Fruit fly (Drosophila melanogaster) whole organism, embryonic: ENCODE results near the gene CG32066.

Source experiments
- ATbp ChIP-seq: fragments of 200-800 bp; sonication (Bioruptor generic); optimal IDR thresholded peaks from 2 replicates; lab custom pipeline; 2017; ENCODE audit warnings: missing biosample characterization, mild to moderate bottlenecking, missing genetic modification characterization, missing genetic modification reagents
- Awh ChIP-seq: fragments of 200-800 bp; sonication (Bioruptor generic); IDR thresholded peaks from 2 replicates; pipeline ENCODE4, ENCODE4 v1.3.6; 2022; ENCODE audit warnings: missing biosample characterization, missing genetic modification characterization
- Bdp1 ChIP-seq: fragments of 200-800 bp; sonication (Bioruptor generic); optimal IDR thresholded peaks from 3 replicates; lab custom pipeline; 2016; ENCODE audit warnings: missing biosample characterization, missing genetic modification characterization
- CG10209 ChIP-seq: fragments of 200-800 bp; sonication (Bioruptor generic); optimal IDR thresholded peaks from 3 replicates; lab custom pipeline; 2017; ENCODE audit warnings: missing biosample characterization, mild to moderate bottlenecking, missing genetic modification characterization, missing genetic modification reagents
- CG10431 ChIP-seq: fragments of 200-800 bp; sonication (Bioruptor generic); optimal IDR thresholded peaks from 3 replicates; lab custom pipeline; 2018; ENCODE audit warnings: missing biosample characterization, mild to moderate bottlenecking, missing genetic modification characterization
- CG12071 ChIP-seq: fragments of 200-800 bp; sonication (Bioruptor generic); optimal IDR thresholded peaks from 3 replicates; lab custom pipeline; 2018; ENCODE audit warnings: missing biosample characterization, mild to moderate bottlenecking, missing genetic modification characterization
- CG12391 ChIP-seq: fragments of 200-800 bp; sonication (Bioruptor generic); optimal IDR thresholded peaks from 3 replicates; lab custom pipeline; 2018; ENCODE audit warnings: missing biosample characterization, mild to moderate bottlenecking, missing genetic modification characterization, moderate library complexity
- CG13123 ChIP-seq: fragments of 200-800 bp; sonication (Bioruptor generic); optimal IDR thresholded peaks from 2 replicates; lab custom pipeline; 2016; ENCODE audit warnings: missing biosample characterization, missing genetic modification characterization
- CG13894 ChIP-seq: fragments of 200-800 bp; sonication (Bioruptor generic); optimal IDR thresholded peaks from 3 replicates; lab custom pipeline; 2018; ENCODE audit warnings: missing biosample characterization, mild to moderate bottlenecking, missing genetic modification characterization, moderate library complexity
- CG15073 ChIP-seq: fragments of 200-800 bp; sonication (Bioruptor generic); optimal IDR thresholded peaks from 2 replicates; lab custom pipeline; 2016; ENCODE audit warnings: missing biosample characterization, missing genetic modification characterization
- CG17385 ChIP-seq: fragments of 200-800 bp; sonication (Bioruptor generic); optimal IDR thresholded peaks from 3 replicates; lab custom pipeline; 2018; ENCODE audit warnings: missing biosample characterization, mild to moderate bottlenecking, missing genetic modification characterization
- CG18599 ChIP-seq: fragments of 200-800 bp; sonication (Bioruptor generic); optimal IDR thresholded peaks from 3 replicates; lab custom pipeline; 2017; ENCODE audit warnings: missing biosample characterization, missing genetic modification characterization, mild to moderate bottlenecking, moderate library complexity, missing genetic modification reagents
- CG2199 ChIP-seq: fragments of 200-800 bp; sonication (Bioruptor generic); IDR thresholded peaks from 3 replicates; pipeline ENCODE4 v1.3.6; 2022; ENCODE audit warnings: missing biosample characterization, missing genetic modification characterization
- CG2678 ChIP-seq: fragments of 200-800 bp; sonication (Bioruptor generic); optimal IDR thresholded peaks from 3 replicates; lab custom pipeline; 2019; ENCODE audit warnings: missing biosample characterization, mild to moderate bottlenecking, missing genetic modification characterization, moderate library complexity
- CG2889 ChIP-seq: fragments of 200-800 bp; sonication (Bioruptor generic); IDR thresholded peaks from 3 replicates; pipeline ENCODE4 v1.3.6; 2022; ENCODE audit warnings: missing biosample characterization, missing genetic modification characterization
- CG30020 ChIP-seq: fragments of 200-800 bp; optimal IDR thresholded peaks from 2 replicates; lab custom pipeline; 2019; ENCODE audit warnings: missing biosample characterization, mild to moderate bottlenecking, missing genetic modification characterization, moderate library complexity
- CG3065 ChIP-seq: fragments of 200-800 bp; sonication (Bioruptor generic); optimal IDR thresholded peaks from 2 replicates; lab custom pipeline; 2016; ENCODE audit warnings: missing biosample characterization, missing genetic modification characterization
- CG34224 ChIP-seq: fragments of 200-800 bp; sonication (Bioruptor generic); IDR thresholded peaks from 3 replicates; pipeline ENCODE4 v1.3.6; 2022; ENCODE audit warnings: missing biosample characterization, missing genetic modification characterization; ENCODE audit not compliant: partially characterized antibody
- CG3838 ChIP-seq: fragments of 200-800 bp; sonication (Bioruptor generic); optimal IDR thresholded peaks from 3 replicates; lab custom pipeline; 2016; ENCODE audit warnings: missing biosample characterization, missing genetic modification characterization
- HLH3B ChIP-seq: fragments of 200-800 bp; sonication (Bioruptor generic); IDR thresholded peaks from 2 replicates; pipeline ENCODE4 v1.3.6; 2022; ENCODE audit warnings: missing biosample characterization, missing genetic modification characterization
- HLHmδ ChIP-seq: fragments of 200-800 bp; sonication (Bioruptor generic); optimal IDR thresholded peaks from 2 replicates; lab custom pipeline; 2018; ENCODE audit warnings: missing biosample characterization, mild to moderate bottlenecking, missing genetic modification characterization, moderate library complexity
- Hr39 ChIP-seq: fragments of >200 bp; optimal IDR thresholded peaks from 2 replicates; lab custom pipeline; 2017
- Max ChIP-seq: fragments of 200-800 bp; sonication (Bioruptor generic); optimal IDR thresholded peaks from 2 replicates; lab custom pipeline; 2016; ENCODE audit warnings: missing biosample characterization, mild to moderate bottlenecking, missing genetic modification characterization
- Med ChIP-seq: fragments of 200-800 bp; sonication (Bioruptor generic); peaks from one replicate; lab custom pipeline; 2016; ENCODE audit warnings: missing biosample characterization, missing genetic modification characterization, mild to moderate bottlenecking, inconsistent platforms, moderate library complexity
- Rfx ChIP-seq: fragments of 200-800 bp; sonication (Bioruptor generic); IDR thresholded peaks from 2 replicates; pipeline ENCODE4 v1.3.6; 2022; ENCODE audit warnings: missing biosample characterization, missing genetic modification characterization
- Sox100B ChIP-seq: fragments of 200-800 bp; sonication (Bioruptor generic); optimal IDR thresholded peaks from 3 replicates; lab custom pipeline; 2018; ENCODE audit warnings: missing biosample characterization, mild to moderate bottlenecking, missing genetic modification characterization
- Ssrp ChIP-seq: fragments of 200-800 bp; sonication (Bioruptor generic); optimal IDR thresholded peaks from 2 replicates; lab custom pipeline; 2018; ENCODE audit warnings: missing biosample characterization, mild to moderate bottlenecking, missing genetic modification characterization, moderate library complexity
- amos ChIP-seq: fragments of 200-800 bp; sonication (Bioruptor generic); IDR thresholded peaks from 2 replicates; pipeline ENCODE4 v1.3.6; 2022; ENCODE audit warnings: missing biosample characterization, missing genetic modification characterization; ENCODE audit not compliant: partially characterized antibody
- bsh ChIP-seq, 2 experiments: fragments of 200-800 bp; sonication (Bioruptor generic); optimal IDR thresholded peaks; 2 replicates each; lab custom pipeline; 2017 to 2018; ENCODE audit warnings: mild to moderate bottlenecking in 2 of 2, missing biosample characterization in 2 of 2, missing genetic modification characterization in 2 of 2, moderate library complexity in 1 of 2
- crp ChIP-seq, 2 experiments: fragments of 200-800 bp; sonication (Bioruptor generic); optimal IDR thresholded peaks; 2 replicates in 1 of 2; 3 replicates in 1 of 2; lab custom pipeline; 2017; ENCODE audit warnings: missing biosample characterization in 2 of 2, missing genetic modification characterization in 2 of 2, mild to moderate bottlenecking in 1 of 2, moderate library complexity in 1 of 2
- da ChIP-seq: fragments of 200-800 bp; sonication (Bioruptor generic); optimal IDR thresholded peaks from 2 replicates; lab custom pipeline; 2016; ENCODE audit warnings: missing biosample characterization, missing genetic modification characterization
- dati ChIP-seq: fragments of 200-800 bp; sonication (Bioruptor generic); IDR thresholded peaks from 2 replicates; pipeline ENCODE4 v1.3.6; 2022; ENCODE audit warnings: missing biosample characterization, missing genetic modification characterization
- exex ChIP-seq: fragments of 200-800 bp; sonication (Bioruptor generic); optimal IDR thresholded peaks from 4 replicates; lab custom pipeline; 2018; ENCODE audit warnings: missing biosample characterization, mild to moderate bottlenecking, missing genetic modification characterization, moderate library complexity
- eyg ChIP-seq: fragments of 200-800 bp; sonication (Bioruptor generic); optimal IDR thresholded peaks from 3 replicates; lab custom pipeline; 2016; ENCODE audit warnings: missing biosample characterization, missing genetic modification characterization
- ham ChIP-seq: fragments of 200-800 bp; sonication (Bioruptor generic); IDR thresholded peaks from 2 replicates; pipeline ENCODE4 v1.3.6; 2022; ENCODE audit warnings: missing biosample characterization, missing genetic modification characterization
- kay ChIP-seq: fragments of 200-800 bp; sonication (Bioruptor generic); optimal IDR thresholded peaks from 2 replicates; lab custom pipeline; 2016; ENCODE audit warnings: missing biosample characterization, missing genetic modification characterization
- knrl ChIP-seq: fragments of 200-800 bp; sonication (Bioruptor generic); IDR thresholded peaks from 3 replicates; pipeline ENCODE4 v1.3.6; 2022; ENCODE audit warnings: missing biosample characterization, missing genetic modification characterization; ENCODE audit not compliant: partially characterized antibody
- mld ChIP-seq: fragments of 200-800 bp; sonication (Bioruptor generic); IDR thresholded peaks from 3 replicates; pipeline ENCODE4 v1.3.6; 2022; ENCODE audit warnings: missing biosample characterization, missing genetic modification characterization; ENCODE audit not compliant: partially characterized antibody
- nom ChIP-seq: fragments of 200-800 bp; sonication (Bioruptor generic); optimal IDR thresholded peaks from 2 replicates; lab custom pipeline; 2017; ENCODE audit warnings: missing biosample characterization, missing genetic modification characterization, mild to moderate bottlenecking, moderate library complexity, missing genetic modification reagents
- odd ChIP-seq: fragments of 200-800 bp; sonication (Bioruptor generic); optimal IDR thresholded peaks from 2 replicates; lab custom pipeline; 2017; ENCODE audit warnings: missing biosample characterization, mild to moderate bottlenecking, missing genetic modification characterization
- pb ChIP-seq: fragments of 200-800 bp; sonication (Bioruptor generic); optimal IDR thresholded peaks from 3 replicates; lab custom pipeline; 2016; ENCODE audit warnings: missing biosample characterization, missing genetic modification characterization
- pita ChIP-seq: fragments of 200-800 bp; sonication (Bioruptor generic); optimal IDR thresholded peaks from 2 replicates; lab custom pipeline; 2017; ENCODE audit warnings: missing biosample characterization, mild to moderate bottlenecking, missing genetic modification characterization
- pzg ChIP-seq: fragments of 200-800 bp; sonication (Bioruptor generic); optimal IDR thresholded peaks from 3 replicates; lab custom pipeline; 2018; ENCODE audit warnings: missing biosample characterization, mild to moderate bottlenecking, missing genetic modification characterization, moderate library complexity
- sc ChIP-seq, 3 experiments: fragments of >200 bp in 2 of 3; fragments of 200-800 bp in 1 of 3; sonication (Bioruptor generic) in 1 of 3; optimal IDR thresholded peaks; 2 replicates in 2 of 3; 3 replicates in 1 of 3; lab custom pipeline; 2017; ENCODE audit warnings: mild to moderate bottlenecking in 1 of 3, missing biosample characterization in 1 of 3, missing genetic modification characterization in 1 of 3, missing genetic modification reagents in 1 of 3
- sd ChIP-seq: fragments of 200-800 bp; sonication (Bioruptor generic); optimal IDR thresholded peaks from 3 replicates; lab custom pipeline; 2018; ENCODE audit warnings: missing biosample characterization, mild to moderate bottlenecking, missing genetic modification characterization, moderate library complexity
- sim ChIP-seq: fragments of 200-800 bp; sonication (Bioruptor generic); IDR thresholded peaks from 2 replicates; pipeline ENCODE4 v1.3.6; 2022; ENCODE audit warnings: missing biosample characterization, missing genetic modification characterization
- sqz ChIP-seq: fragments of 200-800 bp; sonication (Bioruptor generic); optimal IDR thresholded peaks from 3 replicates; lab custom pipeline; 2018; ENCODE audit warnings: missing biosample characterization, mild to moderate bottlenecking, missing genetic modification characterization
- tgo ChIP-seq: fragments of 200-800 bp; sonication (Bioruptor generic); IDR thresholded peaks from 3 replicates; pipeline ENCODE4 v1.3.6; 2022; ENCODE audit warnings: missing biosample characterization, missing genetic modification characterization
- vnd ChIP-seq: fragments of 200-800 bp; sonication (Bioruptor generic); IDR thresholded peaks from 3 replicates; pipeline ENCODE4 v1.3.6; 2022; ENCODE audit warnings: missing biosample characterization, missing genetic modification characterization; ENCODE audit not compliant: partially characterized antibody

Gene CG32066

dm6 chr3L:10675635-10676393 is 15.0 kb upstream of the CG32066 start (continued):
- TF ChIP-seq bsh (GFP tag; optimal IDR thresholded peaks at IDR 0.05; lab: Kevin White, UChicago) (peak in 1 of 2 experiments; percentile 52), pb (GFP tag; lab: Kevin White, UChicago) (no peak), knrl (GFP tag; lab: Robert Waterston, UW) (no peak), CG10209 (GFP tag; lab: Kevin White, UChicago) (no peak), mld (GFP tag; lab: Robert Waterston, UW) (no peak), CG13123 (GFP tag; lab: Kevin White, UChicago) (no peak), amos (no peak), Rfx (GFP tag; lab: Robert Waterston, UW) (no peak), exex (tag; lab: Kevin White, UChicago) (peak; percentile 13), CG15073 (no peak), CG34224 (GFP tag; lab: Robert Waterston, UW) (0 out of 3 replicates have a peak, but pooled peaks have one; percentile 13), tgo (GFP tag; lab: Robert Waterston, UW) (no peak), odd (GFP tag; lab: Kevin White, UChicago) (no peak), dati (GFP tag; lab: Robert Waterston, UW) (no peak), CG2678 (no peak), CG2889 (GFP tag; lab: Robert Waterston, UW) (no peak), Ssrp (no peak), CG3065 (GFP tag; lab: Kevin White, UChicago) (no peak), Sox100B (no peak), sc (optimal IDR thresholded peaks at IDR 0.05; lab: Kevin White, UChicago) (no peak), sc (GFP tag; optimal IDR thresholded peaks at IDR 0.05; lab: Kevin White, UChicago) (no peak), CG30020 (tag; lab: Kevin White, UChicago) (no peak), Max (GFP tag; lab: Kevin White, UChicago) (no peak), CG12391 (tag; lab: Kevin White, UChicago) (no peak), crp (GFP tag; optimal IDR thresholded peaks at IDR 0.05; lab: Kevin White, UChicago) (no peak), eyg (GFP tag; lab: Kevin White, UChicago) (no peak), CG18599 (GFP tag; lab: Kevin White, UChicago) (peak; percentile 9), Bdp1 (GFP tag; lab: Kevin White, UChicago) (no peak), kay (no peak), ATbp (no peak), Hr39 (lab: Kevin White, UChicago) (no peak), sd (tag; lab: Kevin White, UChicago) (peak; percentile 12), sqz (peak; percentile 96), Med (GFP tag; lab: Kevin White, UChicago) (peak; percentile 27), CG2199 (GFP tag; lab: Robert Waterston, UW) (0 out of 3 replicates have a peak, but pooled peaks have one; percentile 61), ham (GFP tag; lab: Robert Waterston, UW) (no peak)
- TF ChIP-seq, all 482 proteins: peak for 18

dm6 chr3L:10674940-10675339 is 14.1 kb upstream of the CG32066 start:
- TF ChIP-seq pzg = no peak
- no peak for TF ChIP-seq CG12071 (GFP tag; lab: Kevin White, UChicago)
- no peak for TF ChIP-seq CG10431 (GFP tag; lab: Kevin White, UChicago)
- TF ChIP-seq da (GFP tag; lab: Kevin White, UChicago) = peak; percentile 3
- no peak for TF ChIP-seq Awh (GFP tag; lab: Robert Waterston, UW)
- no peak for TF ChIP-seq HLH3B
- no peak for TF ChIP-seq pita (GFP tag; lab: Kevin White, UChicago)
- TF ChIP-seq HLHmδ = no peak
- no peak for TF ChIP-seq CG13894 (tag; lab: Kevin White, UChicago)
- no peak for TF ChIP-seq CG3838
- TF ChIP-seq vnd (GFP tag; lab: Robert Waterston, UW) = no peak
- peak; percentile 73; the same call in 1 of the 3 replicates for TF ChIP-seq CG2199 (GFP tag; lab: Robert Waterston, UW)
- no peak for TF ChIP-seq sim (GFP tag; lab: Robert Waterston, UW)
- TF ChIP-seq nom (GFP tag; lab: Kevin White, UChicago) = no peak
- TF ChIP-seq CG17385 (GFP tag; lab: Kevin White, UChicago) = no peak
